Fruit fly (Drosophila melanogaster): ENCODE measurements around the gene CG7886.
A peak's percentile ranks its signal among the peaks of the same experiment; 100 is the strongest.

The CG7886 gene

dm6 chr3R:14656760-14657604 is 14.6 kb upstream of the CG7886 start, which contains the start of gene CG3505 (continued):
- TF ChIP-seq CG11560 (tag; IDR thresholded peaks at IDR 0.05): no peak
- no peak for TF ChIP-seq Dip3 (GFP tag; optimal IDR thresholded peaks at IDR 0.05)
- TF ChIP-seq wor (GFP tag; IDR thresholded peaks at IDR 0.05): no peak
- no peak for TF ChIP-seq pros (GFP tag; optimal IDR thresholded peaks at IDR 0.05)
- no peak for TF ChIP-seq CG14965 (GFP tag; optimal IDR thresholded peaks at IDR 0.05; ENCODE audit: borderline replicate concordance)
- TF ChIP-seq psq (GFP tag; optimal IDR thresholded peaks at IDR 0.05): no peak
- no peak for TF ChIP-seq inv (GFP tag; IDR thresholded peaks at IDR 0.05; ENCODE audit: partially characterized antibody)
- peak; percentile 87 for TF ChIP-seq CG12769 (tag; optimal IDR thresholded peaks at IDR 0.05)
- TF ChIP-seq CG12659 (GFP tag; optimal IDR thresholded peaks at IDR 0.05): peak; percentile 40
- TF ChIP-seq CG13775 (GFP tag; optimal IDR thresholded peaks at IDR 0.05): no peak
- no peak for TF ChIP-seq emc (GFP tag; optimal IDR thresholded peaks at IDR 0.05)
- TF ChIP-seq MTF-1 (GFP tag; optimal IDR thresholded peaks at IDR 0.05; ENCODE audit: borderline replicate concordance): no peak
- TF ChIP-seq CG3163 (GFP tag; optimal IDR thresholded peaks at IDR 0.05): no peak
- no peak for TF ChIP-seq dimm (GFP tag; IDR thresholded peaks at IDR 0.05)
- TF ChIP-seq ro (GFP tag; IDR thresholded peaks at IDR 0.05): no peak
- TF ChIP-seq CG12744 (GFP tag; optimal IDR thresholded peaks at IDR 0.05): no peak
- TF ChIP-seq Sox100B (GFP tag; optimal IDR thresholded peaks at IDR 0.05): no peak
- TF ChIP-seq gcm2 (GFP tag; optimal IDR thresholded peaks at IDR 0.05): peak; percentile 15
- peak; percentile 39 for TF ChIP-seq CG7556 (GFP tag; optimal IDR thresholded peaks at IDR 0.05)
- no peak for TF ChIP-seq D19B (GFP tag; optimal IDR thresholded peaks at IDR 0.05)
- TF ChIP-seq CG18476 (GFP tag; optimal IDR thresholded peaks at IDR 0.05): no peak
- no peak for TF ChIP-seq pho (GFP tag; optimal IDR thresholded peaks at IDR 0.05)
- no peak for TF ChIP-seq E2f1 (GFP tag; IDR thresholded peaks at IDR 0.05)
- peak; percentile 33; the same call in 1 of the 3 replicates for TF ChIP-seq vnd (GFP tag; IDR thresholded peaks at IDR 0.05; ENCODE audit: partially characterized antibody)
- no peak for TF ChIP-seq H15 (GFP tag; IDR thresholded peaks at IDR 0.05)
- TF ChIP-seq Elba2 (GFP tag; optimal IDR thresholded peaks at IDR 0.05): no peak
- TF ChIP-seq ash1 (GFP tag; optimal IDR thresholded peaks at IDR 0.05): no peak
- no peak for TF ChIP-seq cas (GFP tag; IDR thresholded peaks at IDR 0.05)
- TF ChIP-seq CG14014 (GFP tag; IDR thresholded peaks at IDR 0.05): peak; percentile 27; the same call in 1 of the 2 replicates
- TF ChIP-seq CG12155 (GFP tag; optimal IDR thresholded peaks at IDR 0.05): no peak
- TF ChIP-seq CG7372 (GFP tag; IDR thresholded peaks at IDR 0.05): no peak
- TF ChIP-seq CG3065 (GFP tag; optimal IDR thresholded peaks at IDR 0.05): no peak
- peak; percentile 50 for TF ChIP-seq Hmr (GFP tag; optimal IDR thresholded peaks at IDR 0.05)
- peak; percentile 46 for TF ChIP-seq CG2120 (GFP tag; optimal IDR thresholded peaks at IDR 0.05)
- TF ChIP-seq MESR4 (GFP tag; optimal IDR thresholded peaks at IDR 0.05): no peak
- no peak for TF ChIP-seq Ets65A (GFP tag)
- TF ChIP-seq CG16779 (GFP tag; IDR thresholded peaks at IDR 0.05): no peak
- TF ChIP-seq Scr (GFP tag; IDR thresholded peaks at IDR 0.05; ENCODE audit: partially characterized antibody): no peak
- TF ChIP-seq CG9932 (GFP tag; IDR thresholded peaks at IDR 0.05): no peak
- TF ChIP-seq Lim3 (GFP tag; IDR thresholded peaks at IDR 0.05): no peak
- no peak for TF ChIP-seq sqz (GFP tag; optimal IDR thresholded peaks at IDR 0.05)
- TF ChIP-seq yki (optimal IDR thresholded peaks at IDR 0.05): no peak
- TF ChIP-seq Nf-YC (tag; optimal IDR thresholded peaks at IDR 0.05): no peak
- TF ChIP-seq Trl (optimal IDR thresholded peaks at IDR 0.05): peak in 1 of 2 experiments; percentile 6
- no peak for TF ChIP-seq Trl (GFP tag; optimal IDR thresholded peaks at IDR 0.05)
- peak; percentile 50 for TF ChIP-seq Rfx (GFP tag; IDR thresholded peaks at IDR 0.05)
- no peak for TF ChIP-seq Eip74EF (GFP tag; optimal IDR thresholded peaks at IDR 0.05)
- peak; percentile 45 for TF ChIP-seq phol (tag; optimal IDR thresholded peaks at IDR 0.05)
- TF ChIP-seq tin (GFP tag; optimal IDR thresholded peaks at IDR 0.05): no peak
- TF ChIP-seq dmrt99B (tag; optimal IDR thresholded peaks at IDR 0.05): peak; percentile 55

Measured in whole organism, embryonic.